Fruit fly (Drosophila melanogaster) whole organism, prepupa: ENCODE data around the gene CG45207.

Source experiments
- Blimp-1 ChIP-seq: fragments of 200-800 bp; sonication (Bioruptor generic); optimal IDR thresholded peaks from 3 replicates; lab custom pipeline; 2017; ENCODE audit warnings: missing biosample characterization, missing genetic modification characterization, mild to moderate bottlenecking, moderate library complexity, missing genetic modification reagents
- CG11762 ChIP-seq: fragments of 200-800 bp; sonication (Bioruptor generic); optimal IDR thresholded peaks from 3 replicates; lab custom pipeline; 2016; ENCODE audit warnings: missing biosample characterization, missing genetic modification characterization; ENCODE audit not compliant: insufficient read depth
- CG15336 ChIP-seq: fragments of 200-800 bp; sonication (Bioruptor generic); IDR thresholded peaks from 2 replicates; pipeline ENCODE4 v1.3.6; 2022; ENCODE audit warnings: missing biosample characterization, missing genetic modification characterization
- CG1621 ChIP-seq: fragments of 200-800 bp; sonication (Bioruptor generic); optimal IDR thresholded peaks from 3 replicates; lab custom pipeline; 2018; ENCODE audit warnings: missing biosample characterization, mild to moderate bottlenecking, missing genetic modification characterization
- CG16779 ChIP-seq: fragments of 200-800 bp; sonication (Bioruptor generic); optimal IDR thresholded peaks from 3 replicates; lab custom pipeline; 2017; ENCODE audit warnings: missing biosample characterization, mild to moderate bottlenecking, missing genetic modification characterization
- CG3032 ChIP-seq: fragments of 200-800 bp; optimal IDR thresholded peaks from 2 replicates; lab custom pipeline; 2019; ENCODE audit warnings: missing biosample characterization, mild to moderate bottlenecking, missing genetic modification characterization, moderate library complexity
- CG31627 ChIP-seq: fragments of 200-800 bp; sonication (Bioruptor generic); optimal IDR thresholded peaks from 3 replicates; lab custom pipeline; 2016; ENCODE audit warnings: missing biosample characterization, missing genetic modification characterization
- CG32006 ChIP-seq: fragments of 200-800 bp; sonication (Bioruptor generic); optimal IDR thresholded peaks from 3 replicates; lab custom pipeline; 2017; ENCODE audit warnings: missing biosample characterization, mild to moderate bottlenecking, missing genetic modification characterization
- CG34406 ChIP-seq: fragments of 200-800 bp; sonication (Bioruptor generic); optimal IDR thresholded peaks from 3 replicates; lab custom pipeline; 2016; ENCODE audit warnings: missing biosample characterization, missing genetic modification characterization
- CG3919 ChIP-seq: fragments of 200-800 bp; sonication (Bioruptor generic); optimal IDR thresholded peaks from 3 replicates; lab custom pipeline; 2016; ENCODE audit warnings: missing biosample characterization, missing genetic modification characterization
- CG6163 ChIP-seq: fragments of 200-800 bp; sonication (Bioruptor generic); IDR thresholded peaks from 3 replicates; pipeline ENCODE4 v1.3.6; 2022; ENCODE audit warnings: missing biosample characterization, missing genetic modification characterization
- CG6276 ChIP-seq: fragments of 200-800 bp; sonication (Bioruptor generic); optimal IDR thresholded peaks from 2 replicates; lab custom pipeline; 2017; ENCODE audit warnings: missing biosample characterization, mild to moderate bottlenecking, missing genetic modification characterization
- CG6792 ChIP-seq: fragments of 200-800 bp; sonication (Bioruptor generic); optimal IDR thresholded peaks from 3 replicates; lab custom pipeline; 2016; ENCODE audit warnings: missing biosample characterization, missing genetic modification characterization
- CG6808 ChIP-seq: fragments of 200-800 bp; sonication (Bioruptor generic); optimal IDR thresholded peaks from 3 replicates; lab custom pipeline; 2017; ENCODE audit warnings: missing biosample characterization, missing genetic modification characterization, mild to moderate bottlenecking, moderate library complexity, missing genetic modification reagents
- CG6854 ChIP-seq: fragments of 200-800 bp; sonication (Bioruptor generic); optimal IDR thresholded peaks from 2 replicates; lab custom pipeline; 2017; ENCODE audit warnings: missing biosample characterization, mild to moderate bottlenecking, missing genetic modification characterization
- CG8119 ChIP-seq: fragments of 200-800 bp; sonication (Bioruptor generic); IDR thresholded peaks from 3 replicates; pipeline ENCODE4 v1.3.6; 2022; ENCODE audit warnings: missing biosample characterization, missing genetic modification characterization
- Eip75B ChIP-seq: fragments of 200-800 bp; sonication (Bioruptor generic); optimal IDR thresholded peaks from 3 replicates; lab custom pipeline; 2016; ENCODE audit warnings: missing biosample characterization, missing genetic modification characterization
- Eip78C ChIP-seq: fragments of 200-800 bp; sonication (Bioruptor generic); peaks from one replicate; lab custom pipeline; 2016; ENCODE audit warnings: missing biosample characterization, missing genetic modification characterization
- Ets21C ChIP-seq: fragments of 200-800 bp; sonication (Bioruptor generic); optimal IDR thresholded peaks from 3 replicates; lab custom pipeline; 2016; ENCODE audit warnings: missing biosample characterization, missing genetic modification characterization
- Ets96B ChIP-seq: fragments of 200-800 bp; optimal IDR thresholded peaks from 2 replicates; lab custom pipeline; 2019; ENCODE audit warnings: missing biosample characterization, mild to moderate bottlenecking, missing genetic modification characterization, moderate library complexity
- Hr39 ChIP-seq: fragments of 200-800 bp; sonication (Bioruptor generic); optimal IDR thresholded peaks from 2 replicates; lab custom pipeline; 2016; ENCODE audit warnings: missing biosample characterization, missing genetic modification characterization
- Hr4 ChIP-seq: fragments of 200-800 bp; sonication (Bioruptor generic); optimal IDR thresholded peaks from 3 replicates; lab custom pipeline; 2016; ENCODE audit warnings: missing biosample characterization, missing genetic modification characterization
- Lpt ChIP-seq: fragments of 200-800 bp; sonication (Bioruptor generic); optimal IDR thresholded peaks from 3 replicates; lab custom pipeline; 2016; ENCODE audit warnings: missing biosample characterization, missing genetic modification characterization
- Met ChIP-seq: fragments of 200-800 bp; sonication (Bioruptor generic); optimal IDR thresholded peaks from 3 replicates; lab custom pipeline; 2016; ENCODE audit warnings: missing biosample characterization, missing genetic modification characterization
- Sox102F ChIP-seq: fragments of 200-800 bp; sonication (Bioruptor generic); optimal IDR thresholded peaks from 2 replicates; lab custom pipeline; 2016; ENCODE audit warnings: missing biosample characterization, mild to moderate bottlenecking, missing genetic modification characterization
- Sox14 ChIP-seq: fragments of 200-800 bp; sonication (Bioruptor generic); optimal IDR thresholded peaks from 3 replicates; lab custom pipeline; 2016; ENCODE audit warnings: missing biosample characterization, missing genetic modification characterization
- Sox15 ChIP-seq: fragments of 200-800 bp; sonication (Bioruptor generic); optimal IDR thresholded peaks from 3 replicates; lab custom pipeline; 2016; ENCODE audit warnings: missing biosample characterization, missing genetic modification characterization
- achi ChIP-seq: fragments of 200-800 bp; sonication (Bioruptor generic); optimal IDR thresholded peaks from 3 replicates; lab custom pipeline; 2016; ENCODE audit warnings: missing biosample characterization, missing genetic modification characterization
- acj6 ChIP-seq: fragments of 200-800 bp; sonication (Bioruptor generic); optimal IDR thresholded peaks from 3 replicates; lab custom pipeline; 2016; ENCODE audit warnings: missing biosample characterization, missing genetic modification characterization
- cyc ChIP-seq: fragments of 200-800 bp; sonication (Bioruptor generic); optimal IDR thresholded peaks from 3 replicates; lab custom pipeline; 2016; ENCODE audit warnings: missing biosample characterization, missing genetic modification characterization
- dac ChIP-seq: fragments of 200-800 bp; sonication (Bioruptor generic); optimal IDR thresholded peaks from 2 replicates; lab custom pipeline; 2017; ENCODE audit warnings: missing biosample characterization, mild to moderate bottlenecking, missing genetic modification characterization
- dsx ChIP-seq: fragments of 200-800 bp; optimal IDR thresholded peaks from 3 replicates; lab custom pipeline; 2019; ENCODE audit warnings: missing biosample characterization, mild to moderate bottlenecking, missing genetic modification characterization, moderate library complexity; ENCODE audit not compliant: poor library complexity, severe bottlenecking
- esn ChIP-seq: fragments of 200-800 bp; sonication (Bioruptor generic); optimal IDR thresholded peaks from 2 replicates; lab custom pipeline; 2016; ENCODE audit warnings: missing biosample characterization, mild to moderate bottlenecking, missing genetic modification characterization, moderate library complexity
- fd85E ChIP-seq: fragments of 200-800 bp; sonication (Bioruptor generic); optimal IDR thresholded peaks from 3 replicates; lab custom pipeline; 2016; ENCODE audit warnings: missing biosample characterization, missing genetic modification characterization
- fkh ChIP-seq: fragments of 200-800 bp; sonication (Bioruptor generic); optimal IDR thresholded peaks from 3 replicates; lab custom pipeline; 2017; ENCODE audit warnings: missing biosample characterization, mild to moderate bottlenecking, missing genetic modification characterization, moderate library complexity
- lz ChIP-seq: fragments of 200-800 bp; sonication (Bioruptor generic); optimal IDR thresholded peaks from 3 replicates; lab custom pipeline; 2016; ENCODE audit warnings: missing biosample characterization, missing genetic modification characterization
- net ChIP-seq: fragments of 200-800 bp; sonication (Bioruptor generic); optimal IDR thresholded peaks from 3 replicates; lab custom pipeline; 2016; ENCODE audit warnings: missing biosample characterization, missing genetic modification characterization
- pdm3 ChIP-seq: fragments of 200-800 bp; sonication (Bioruptor generic); optimal IDR thresholded peaks from 3 replicates; lab custom pipeline; 2016; ENCODE audit warnings: missing biosample characterization, missing genetic modification characterization
- salr ChIP-seq, 2 experiments: fragments of 200-800 bp; sonication (Bioruptor generic); optimal IDR thresholded peaks; 3 replicates each; lab custom pipeline; 2016 to 2018; ENCODE audit warnings: missing biosample characterization in 2 of 2, missing genetic modification characterization in 2 of 2, mild to moderate bottlenecking in 1 of 2
- ss ChIP-seq, 2 experiments: fragments of 200-800 bp; sonication (Bioruptor generic); optimal IDR thresholded peaks; 2 replicates in 1 of 2; 3 replicates in 1 of 2; lab custom pipeline; 2017 to 2018; ENCODE audit warnings: mild to moderate bottlenecking in 2 of 2, missing biosample characterization in 2 of 2, missing genetic modification characterization in 2 of 2, moderate library complexity in 1 of 2
- svp ChIP-seq: fragments of 200-800 bp; sonication (Bioruptor generic); peaks from one replicate; lab custom pipeline; 2016; ENCODE audit warnings: missing biosample characterization, missing genetic modification characterization

CG45207 gene

dm6 chr3R:15804678-15805077 lies 29.5 kb upstream of the CG45207 start:
- TF ChIP-seq pdm3 (no peak), dsx (GFP tag; lab: Kevin White, UChicago) (peak; percentile 96)
- TF ChIP-seq, all 60 proteins: peak for 1

DNA sequence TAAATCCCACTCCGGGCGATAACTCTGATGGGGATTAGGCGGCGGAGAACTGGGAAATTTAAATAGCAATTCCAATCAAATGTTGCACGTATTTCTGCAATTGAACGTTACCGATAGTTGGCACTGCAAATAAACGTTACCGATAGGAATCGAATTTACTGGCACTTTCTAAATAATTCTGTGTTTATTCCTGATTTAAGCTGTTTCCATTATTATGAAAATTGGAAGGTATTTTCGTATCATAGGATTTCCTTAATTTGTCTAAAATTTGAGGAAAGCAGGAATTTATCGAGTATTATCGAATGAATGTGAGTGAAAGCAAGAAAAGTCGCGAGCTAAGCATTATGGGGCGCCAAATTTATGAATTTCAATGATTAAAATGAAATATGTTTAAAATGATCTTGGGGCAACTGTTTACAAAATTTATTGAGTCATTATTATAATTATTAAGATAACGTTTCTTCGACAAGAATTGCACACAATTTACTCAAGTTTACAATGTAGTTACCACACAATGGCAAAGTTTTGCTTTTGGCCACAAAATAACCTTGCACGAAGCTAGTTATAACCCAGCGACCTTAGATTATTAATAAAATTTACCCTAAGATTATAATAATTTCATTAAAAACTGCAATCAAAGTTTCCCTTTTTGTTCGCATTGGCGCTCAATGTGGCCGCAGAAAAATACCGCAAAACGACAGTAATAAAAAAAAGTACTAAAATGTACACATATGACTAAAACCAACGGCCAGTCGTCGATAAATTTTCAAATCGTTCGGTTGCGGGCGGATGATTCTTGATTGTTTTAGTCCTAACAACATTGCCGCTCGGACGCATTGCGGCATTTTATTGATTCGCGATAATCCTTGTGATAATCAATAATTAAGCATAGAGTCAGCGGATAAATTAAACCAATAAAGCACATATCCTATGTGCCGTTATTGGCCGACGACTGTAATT lies 28.6 kb upstream of the CG45207 start, which contains the start of gene alpha-Man-IIb:
Gene alpha-Man-IIb (plus strand): TSS at position 747 of the 960 bp plus-strand sequence.
- TF ChIP-seq svp (GFP tag; lab: Kevin White, UChicago) (peak; percentile 70), cyc (GFP tag; lab: Kevin White, UChicago) (peak; percentile 12), CG6854 (GFP tag; lab: Kevin White, UChicago) (peak; percentile 52), Eip75B (GFP tag; lab: Kevin White, UChicago) (peak; percentile 13), CG32006 (GFP tag; lab: Kevin White, UChicago) (no peak), esn (peak; percentile 19), Sox14 (GFP tag; lab: Kevin White, UChicago) (peak; percentile 34), Hr39 (GFP tag; lab: Kevin White, UChicago) (no peak), CG6276 (GFP tag; lab: Kevin White, UChicago) (no peak), CG3919 (GFP tag; lab: Kevin White, UChicago) (peak; percentile 7), ss (GFP tag; optimal IDR thresholded peaks at IDR 0.05; lab: Kevin White, UChicago) (peak in 1 of 2 experiments; percentile 23), CG31627 (GFP tag; lab: Kevin White, UChicago) (peak; percentile 22), dsx (GFP tag; lab: Kevin White, UChicago) (peak; percentile 69), CG1621 (tag; lab: Kevin White, UChicago) (peak; percentile 26), Ets96B (tag; lab: Kevin White, UChicago) (no peak), lz (peak; percentile 5), Met (no peak), CG3032 (tag; lab: Kevin White, UChicago) (peak; percentile 59), CG34406 (GFP tag; lab: Kevin White, UChicago) (no peak), CG6163 (GFP tag; lab: Robert Waterston, UW) (peak; percentile 30; the same call in 1 of the 3 replicates), Hr4 (no peak), fkh (GFP tag; lab: Kevin White, UChicago) (peak; percentile 98), Eip78C (GFP tag; lab: Kevin White, UChicago) (peak; percentile 74)

DNA sequence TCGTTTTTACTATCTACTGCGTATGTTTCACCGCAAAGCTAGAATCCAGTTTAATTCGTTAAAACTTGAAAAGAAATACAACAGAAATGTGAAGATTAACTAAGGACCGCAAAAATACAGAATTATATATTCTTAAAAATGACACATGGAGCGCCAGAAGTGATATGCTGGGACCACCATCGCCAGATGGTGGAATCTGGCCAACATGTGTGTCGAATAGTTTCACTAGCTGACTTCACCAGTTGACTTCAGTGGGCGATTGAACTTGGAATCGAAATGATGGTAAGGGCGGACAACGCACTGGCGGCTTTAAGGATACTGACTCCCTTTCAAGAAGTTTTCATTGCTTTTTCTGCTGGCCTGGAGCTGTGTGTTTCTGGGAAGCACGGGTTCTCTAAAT lies 26.9 kb upstream of the CG45207 start, which contains the start of gene CG9593:
Gene CG9593 (plus strand): TSS at position 270 of the 400 bp plus-strand sequence.
- TF ChIP-seq CG3919 (GFP tag; lab: Kevin White, UChicago) (no peak), Lpt (GFP tag; lab: Kevin White, UChicago) (no peak), CG34406 (GFP tag; lab: Kevin White, UChicago) (no peak), Eip78C (GFP tag; lab: Kevin White, UChicago) (peak; percentile 10)
- TF ChIP-seq, all 60 proteins: peak for 1

DNA sequence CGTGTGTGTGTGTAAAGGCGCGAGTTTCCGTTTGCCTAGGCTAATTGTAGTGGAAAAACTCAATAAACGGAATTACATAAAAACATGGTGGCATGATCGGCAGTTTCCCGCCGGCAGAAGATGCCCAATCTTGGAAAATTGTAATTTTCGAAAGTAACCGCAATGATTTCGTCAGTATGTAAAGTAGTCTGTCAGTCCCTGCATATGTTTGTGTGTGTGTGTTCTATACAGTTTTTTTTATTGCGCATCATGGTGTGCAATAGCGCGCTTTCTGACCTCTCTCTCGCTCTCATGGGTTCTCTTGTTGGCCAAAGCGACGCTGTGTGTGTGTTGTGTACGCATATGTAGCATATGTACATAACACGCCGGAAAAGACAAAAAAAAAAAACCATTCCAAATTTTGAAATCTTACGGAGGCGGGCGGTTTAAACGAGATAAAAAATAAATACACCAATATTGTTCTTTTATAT lies 19.2 kb upstream of the CG45207 start:
- TF ChIP-seq svp (GFP tag; lab: Kevin White, UChicago) (no peak), CG8119 (GFP tag; lab: Robert Waterston, UW) (0 out of 3 replicates have a peak, but pooled peaks have one; percentile 14), Sox102F (GFP tag; lab: Kevin White, UChicago) (no peak), CG6808 (GFP tag; lab: Kevin White, UChicago) (peak; percentile 33), CG32006 (GFP tag; lab: Kevin White, UChicago) (no peak), CG15336 (GFP tag; lab: Robert Waterston, UW) (peak; percentile 35; the same call in 1 of the 2 replicates), CG31627 (GFP tag; lab: Kevin White, UChicago) (no peak), net (peak; percentile 28), Ets21C (GFP tag; lab: Kevin White, UChicago) (no peak), CG16779 (tag; lab: Kevin White, UChicago) (no peak), cyc (GFP tag; lab: Kevin White, UChicago) (no peak), salr (GFP tag; optimal IDR thresholded peaks at IDR 0.05; lab: Kevin White, UChicago) (peak in 1 of 2 experiments; percentile 11), fd85E (GFP tag; lab: Kevin White, UChicago) (no peak), CG6792 (GFP tag; lab: Kevin White, UChicago) (peak; percentile 14), Met (no peak), dac (GFP tag; lab: Kevin White, UChicago) (no peak), achi (GFP tag; lab: Kevin White, UChicago) (peak; percentile 35), Blimp-1 (GFP tag; lab: Kevin White, UChicago) (no peak), CG11762 (GFP tag; lab: Kevin White, UChicago) (no peak), ss (GFP tag; optimal IDR thresholded peaks at IDR 0.05; lab: Kevin White, UChicago) (peak in 1 of 2 experiments; percentile 68), Sox15 (GFP tag; lab: Kevin White, UChicago) (no peak), dsx (GFP tag; lab: Kevin White, UChicago) (no peak), acj6 (GFP tag; lab: Kevin White, UChicago) (peak; percentile 9), Sox14 (GFP tag; lab: Kevin White, UChicago) (peak; percentile 40)
